Fruit fly (Drosophila melanogaster) Kc167 (cell line): ENCODE results near the gene Ptx1.

Experiments used
- Myc ChIP-seq: fragments of >200 bp; optimal IDR thresholded peaks from 2 replicates; lab custom pipeline; 2017; ENCODE audit warnings: missing external identifiers
- h ChIP-seq: fragments of >200 bp; optimal IDR thresholded peaks from 3 replicates; lab custom pipeline; 2018; ENCODE audit warnings: missing external identifiers
- psq ChIP-seq: fragments of >200 bp; optimal IDR thresholded peaks from 2 replicates; lab custom pipeline; 2017; ENCODE audit warnings: missing external identifiers
- ttk ChIP-seq: sonication (Bioruptor generic); optimal IDR thresholded peaks from 2 replicates; lab custom pipeline; 2017; ENCODE audit warnings: missing external identifiers

- no peak for TF ChIP-seq psq (lab: Kevin White, UChicago)
- TF ChIP-seq ttk (lab: Kevin White, UChicago), result no peak
- no peak for TF ChIP-seq Myc (lab: Kevin White, UChicago)
- TF ChIP-seq h (lab: Kevin White, UChicago), result no peak
Measured at dm6 chr3R:30902061-30902460, 10.5 kb upstream of the Ptx1 start, which contains the start of gene CG33483.
